Fruit fly (Drosophila melanogaster): ENCODE data around the gene CG12025.

The CG12025 gene

DNA sequence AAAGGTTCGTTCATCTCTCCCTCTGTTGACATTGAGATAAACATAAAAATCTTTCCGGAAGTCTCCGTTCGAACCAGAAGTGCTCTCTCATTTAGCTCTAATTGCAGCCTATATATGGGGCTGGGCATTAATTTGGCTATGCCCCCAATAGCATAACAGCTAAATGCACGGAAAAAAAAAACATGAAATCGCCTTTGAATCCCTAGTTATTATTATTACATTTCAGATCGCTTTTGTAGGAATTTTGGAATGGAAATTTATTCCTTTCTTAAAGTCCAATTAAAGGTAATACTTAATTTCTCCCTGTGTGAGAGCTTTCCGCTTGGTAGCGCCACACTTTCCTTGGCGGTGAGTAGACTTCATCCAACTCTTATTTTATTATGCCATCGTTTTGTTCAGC, 41.0 kb downstream of the CG12025 start:
- TF ChIP-seq psq (GFP tag; optimal IDR thresholded peaks at IDR 0.05) = no peak
- 0 out of 3 replicates have a peak, but pooled peaks have one; percentile 10 for TF ChIP-seq dysf (GFP tag; IDR thresholded peaks at IDR 0.05)
- no peak for TF ChIP-seq CG16779 (GFP tag; IDR thresholded peaks at IDR 0.05)
- no peak for TF ChIP-seq CG6854 (GFP tag; optimal IDR thresholded peaks at IDR 0.05)
- TF ChIP-seq Drgx (GFP tag; IDR thresholded peaks at IDR 0.05) = 0 out of 2 replicates have a peak, but pooled peaks have one; percentile 19
- TF ChIP-seq sens (GFP tag) = peak; percentile 66
- peak; percentile 23 for TF ChIP-seq Blimp-1 (GFP tag; optimal IDR thresholded peaks at IDR 0.05)

DNA sequence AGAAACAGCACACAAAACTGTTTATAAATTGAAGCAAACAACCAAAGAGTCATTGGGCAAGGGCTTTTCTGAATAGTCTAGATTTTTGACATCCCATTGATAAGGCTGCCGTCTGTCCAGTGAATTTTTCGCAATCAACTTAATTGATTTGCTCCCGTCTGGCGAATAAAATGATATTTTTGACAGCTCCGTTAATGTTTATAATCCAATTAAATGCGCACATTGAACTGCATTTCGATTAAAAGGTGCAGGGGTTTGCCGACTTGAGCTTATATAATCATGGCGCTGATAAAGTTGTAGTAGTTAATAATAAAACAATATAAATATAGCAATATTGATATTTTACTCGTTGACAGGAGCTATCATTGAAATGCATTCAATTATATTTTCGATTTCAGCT, 43.8 kb downstream of the CG12025 start:
- TF ChIP-seq CG3847 (GFP tag; IDR thresholded peaks at IDR 0.05) (no peak), CG11560 (tag; IDR thresholded peaks at IDR 0.05) (no peak), p53 (GFP tag; optimal IDR thresholded peaks at IDR 0.05) (no peak), chn (GFP tag; optimal IDR thresholded peaks at IDR 0.05) (no peak), sc (optimal IDR thresholded peaks at IDR 0.05) (no peak), sc (GFP tag; optimal IDR thresholded peaks at IDR 0.05) (no peak), CG1529 (GFP tag; optimal IDR thresholded peaks at IDR 0.05) (no peak), Nf-YC (tag; optimal IDR thresholded peaks at IDR 0.05) (no peak), CG2129 (GFP tag; IDR thresholded peaks at IDR 0.05; ENCODE audit: partially characterized antibody) (no peak)

DNA sequence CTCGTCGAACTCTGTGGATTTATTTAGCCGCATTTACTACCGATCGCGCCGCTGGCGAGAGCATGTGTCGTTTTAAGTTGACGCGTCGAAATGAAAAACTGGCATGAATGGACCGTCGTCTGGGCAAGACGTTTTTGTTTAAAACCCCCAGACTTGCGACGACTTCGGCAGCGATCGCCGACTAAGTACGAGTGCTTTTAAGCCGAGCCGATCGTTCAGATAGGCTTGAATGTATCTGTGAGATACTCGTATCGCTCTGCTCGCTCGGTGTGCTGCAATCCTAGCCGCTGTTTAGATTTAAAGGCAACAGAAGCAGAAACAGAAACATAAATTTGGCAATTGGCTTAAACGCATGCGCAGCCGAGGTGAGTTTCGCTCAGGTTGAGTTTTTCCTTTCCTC, 44.9 kb downstream of the CG12025 start, which contains the start of gene dsb:
dsb (minus strand) TSS at position 91 of the 400 bp plus-strand sequence.
- no peak for TF ChIP-seq usp (GFP tag; optimal IDR thresholded peaks at IDR 0.05)
- TF ChIP-seq Deaf1 (tag; optimal IDR thresholded peaks at IDR 0.05) = peak; percentile 71

DNA sequence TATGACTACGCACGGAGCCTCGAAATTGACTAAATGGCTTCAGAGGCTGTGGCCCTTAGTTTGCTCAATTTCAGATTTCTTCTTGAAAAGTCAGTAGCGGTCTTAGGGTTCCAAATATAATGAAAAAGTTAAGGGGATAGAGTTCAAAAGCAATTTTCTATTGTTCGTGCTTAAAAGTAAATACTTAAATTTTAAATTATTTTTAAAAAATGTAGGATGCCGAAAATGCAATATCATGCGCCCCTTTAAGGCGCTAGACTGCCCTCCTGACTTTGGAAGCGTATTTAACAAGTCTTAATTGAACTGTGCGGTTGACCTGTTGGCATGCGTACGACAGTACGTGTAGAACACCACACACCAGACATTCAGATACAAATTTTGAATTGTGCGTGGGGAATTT, 49.4 kb downstream of the CG12025 start:
- TF ChIP-seq CG14441 (GFP tag; IDR thresholded peaks at IDR 0.05) (peak; percentile 44; the same call in 1 of the 2 replicates), Dbx (GFP tag; IDR thresholded peaks at IDR 0.05) (peak; percentile 44; the same call in 2 of the 3 replicates), fd102C (GFP tag; optimal IDR thresholded peaks at IDR 0.05) (no peak), CG10274 (GFP tag; optimal IDR thresholded peaks at IDR 0.05) (no peak), toy (GFP tag; IDR thresholded peaks at IDR 0.05) (no peak), CG16779 (GFP tag; IDR thresholded peaks at IDR 0.05) (no peak), NfI (GFP tag; optimal IDR thresholded peaks at IDR 0.05) (no peak), mirr (GFP tag; optimal IDR thresholded peaks at IDR 0.05) (no peak), CG6689 (GFP tag; IDR thresholded peaks at IDR 0.05) (0 out of 2 replicates have a peak, but pooled peaks have one; percentile 28), prd (optimal IDR thresholded peaks at IDR 0.05) (no peak), prd (GFP tag; IDR thresholded peaks at IDR 0.05) (peak; percentile 54; the same call in 1 of the 3 replicates), CG4404 (GFP tag; IDR thresholded peaks at IDR 0.05) (peak; percentile 65), Gug (GFP tag; IDR thresholded peaks at IDR 0.05) (0 out of 4 replicates have a peak, but pooled peaks have one; percentile 13), Rfx (GFP tag; IDR thresholded peaks at IDR 0.05) (no peak), tgo (GFP tag; IDR thresholded peaks at IDR 0.05) (peak; percentile 40; the same call in 2 of the 3 replicates), hbn (GFP tag; IDR thresholded peaks at IDR 0.05; ENCODE audit: partially characterized antibody) (no peak), yki (optimal IDR thresholded peaks at IDR 0.05) (no peak), slbo (GFP tag; IDR thresholded peaks at IDR 0.05) (peak; percentile 32; the same call in 1 of the 2 replicates), Xrp1 (GFP tag; IDR thresholded peaks at IDR 0.05) (0 out of 2 replicates have a peak, but pooled peaks have one; percentile 47), crol (GFP tag; IDR thresholded peaks at IDR 0.05) (no peak), fu2 (GFP tag; optimal IDR thresholded peaks at IDR 0.05) (no peak), CG9932 (GFP tag; IDR thresholded peaks at IDR 0.05) (0 out of 2 replicates have a peak, but pooled peaks have one; percentile 7), sisA (GFP tag; IDR thresholded peaks at IDR 0.05) (0 out of 2 replicates have a peak, but pooled peaks have one; percentile 13), br (optimal IDR thresholded peaks at IDR 0.05) (no peak), sim (GFP tag; IDR thresholded peaks at IDR 0.05) (no peak), Ptx1 (GFP tag; IDR thresholded peaks at IDR 0.05) (peak; percentile 43; the same call in 1 of the 2 replicates), slou (GFP tag; optimal IDR thresholded peaks at IDR 0.05) (no peak), CG11456 (GFP tag; IDR thresholded peaks at IDR 0.05) (0 out of 3 replicates have a peak, but pooled peaks have one; percentile 37), her (GFP tag; optimal IDR thresholded peaks at IDR 0.05) (no peak), Six4 (GFP tag; optimal IDR thresholded peaks at IDR 0.05) (no peak)
